Worm (Caenorhabditis elegans): ENCODE measurements around the gene F49H12.3.
A peak's percentile ranks its signal among the peaks of the same experiment; 100 is the strongest.

The F49H12.3 gene

DNA sequence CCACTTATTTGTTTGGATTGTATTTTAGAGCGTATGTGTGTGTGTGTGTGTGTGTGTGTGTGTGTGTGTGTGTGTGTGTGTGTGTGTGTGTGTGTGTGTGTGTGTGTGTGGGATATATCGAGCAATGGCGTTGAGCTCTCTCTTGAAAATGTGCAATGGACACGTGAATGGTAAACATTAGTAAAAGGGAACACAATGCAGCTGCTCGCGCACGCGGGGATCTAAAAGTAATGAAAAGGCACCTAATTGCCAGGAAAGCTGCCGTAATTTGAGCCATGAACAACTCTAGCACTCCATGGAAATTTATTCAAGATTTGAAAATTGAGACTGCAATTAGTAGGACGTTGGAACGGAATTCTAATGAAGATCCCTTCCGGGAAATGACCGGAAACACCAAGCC, 41.0 kb upstream of the F49H12.3 start:
- TF ChIP-seq zip-8 (tag; optimal IDR thresholded peaks at IDR 0.05), result no peak
- TF ChIP-seq M03D4.4 (tag; optimal IDR thresholded peaks at IDR 0.05), result peak; percentile 55
- peak; percentile 36 for TF ChIP-seq ztf-11 (tag; optimal IDR thresholded peaks at IDR 0.05)
- TF ChIP-seq ceh-43 (GFP tag; optimal IDR thresholded peaks at IDR 0.05), result peak; percentile 73
- peak; percentile 84 for TF ChIP-seq mls-2 (tag; optimal IDR thresholded peaks at IDR 0.05)
- peak; percentile 65 for TF ChIP-seq ces-1 (GFP tag; optimal IDR thresholded peaks at IDR 0.05)
- TF ChIP-seq cnd-1 (tag; optimal IDR thresholded peaks at IDR 0.05), result peak; percentile 44
- peak; percentile 14 for TF ChIP-seq mep-1 (tag; optimal IDR thresholded peaks at IDR 0.05)
- TF ChIP-seq drap-1 (GFP tag; optimal IDR thresholded peaks at IDR 0.05), result peak; percentile 28
- peak; percentile 70 for TF ChIP-seq sptf-1 (tag; optimal IDR thresholded peaks at IDR 0.05)
- TF ChIP-seq pha-4 (tag; optimal IDR thresholded peaks at IDR 0.05), result no peak

DNA sequence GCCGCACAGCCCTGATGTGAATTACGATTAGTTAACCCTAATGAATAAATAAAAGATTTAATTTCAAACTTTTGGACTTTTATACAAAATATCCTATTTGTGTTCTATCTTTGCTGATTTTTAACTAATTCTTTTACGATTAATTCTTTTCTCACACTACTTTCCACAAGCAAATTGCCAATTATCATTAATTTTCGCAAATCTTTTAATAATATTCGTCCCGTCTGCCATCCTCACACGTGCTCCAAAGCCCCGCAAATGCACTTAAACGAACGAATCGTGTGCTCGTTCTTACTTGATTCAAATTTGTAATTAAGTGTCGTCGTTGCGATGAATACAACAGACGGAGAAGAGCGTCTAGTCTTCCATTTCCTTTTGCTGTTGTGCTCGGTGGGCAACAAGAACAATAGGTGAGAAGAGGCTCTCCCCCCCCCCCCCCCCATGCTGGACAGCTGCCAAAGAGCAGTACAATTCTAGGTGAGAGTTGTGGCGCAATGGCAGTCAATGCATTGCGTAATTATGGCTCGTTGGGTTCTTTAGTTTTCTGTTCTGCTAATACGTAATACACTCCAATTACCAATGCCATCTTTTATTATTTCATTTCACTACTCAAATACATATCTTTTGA, 39.5 kb upstream of the F49H12.3 start:
- TF ChIP-seq zip-8 (tag; optimal IDR thresholded peaks at IDR 0.05), result peak; percentile 90
- TF ChIP-seq mls-2 (tag; optimal IDR thresholded peaks at IDR 0.05), result peak; percentile 83
- no peak for TF ChIP-seq ceh-83 (GFP tag; optimal IDR thresholded peaks at IDR 0.05)
- TF ChIP-seq nhr-12 (tag; optimal IDR thresholded peaks at IDR 0.05), result no peak
- TF ChIP-seq ztf-11 (tag; optimal IDR thresholded peaks at IDR 0.05), result peak; percentile 5
- peak; percentile 86 for TF ChIP-seq nhr-2 (tag; optimal IDR thresholded peaks at IDR 0.05)
- TF ChIP-seq lsy-2 (tag; optimal IDR thresholded peaks at IDR 0.05), result no peak
- no peak for TF ChIP-seq snpc-4 (tag; optimal IDR thresholded peaks at IDR 0.05)
- TF ChIP-seq drap-1 (GFP tag; optimal IDR thresholded peaks at IDR 0.05), result no peak
- TF ChIP-seq elt-1 (tag; optimal IDR thresholded peaks at IDR 0.05; ENCODE audit: borderline replicate concordance, insufficient read depth), result no peak
- TF ChIP-seq unc-120 (tag; optimal IDR thresholded peaks at IDR 0.05; ENCODE audit: poor library complexity, severe bottlenecking), result no peak
- TF ChIP-seq ces-1 (GFP tag; optimal IDR thresholded peaks at IDR 0.05), result peak; percentile 99
- TF ChIP-seq elt-3 (tag; optimal IDR thresholded peaks at IDR 0.05), result no peak
- no peak for TF ChIP-seq unc-62 (GFP tag; optimal IDR thresholded peaks at IDR 0.05)
- TF ChIP-seq mab-5 (tag; optimal IDR thresholded peaks at IDR 0.05), result no peak
- peak; percentile 49 for TF ChIP-seq ceh-43 (GFP tag; optimal IDR thresholded peaks at IDR 0.05)
- peak; percentile 6 for TF ChIP-seq hlh-1 (tag; optimal IDR thresholded peaks at IDR 0.05)
- TF ChIP-seq cnd-1 (tag; optimal IDR thresholded peaks at IDR 0.05), result peak; percentile 94
- no peak for TF ChIP-seq ceh-39 (tag; optimal IDR thresholded peaks at IDR 0.05)
- no peak for TF ChIP-seq lin-13 (tag; optimal IDR thresholded peaks at IDR 0.05)
- no peak for TF ChIP-seq mep-1 (tag; optimal IDR thresholded peaks at IDR 0.05)
- no peak for TF ChIP-seq nhr-28 (tag; optimal IDR thresholded peaks at IDR 0.05)
- TF ChIP-seq bed-3 (GFP tag; optimal IDR thresholded peaks at IDR 0.05), result no peak
- peak; percentile 57 for TF ChIP-seq lin-32 (GFP tag; optimal IDR thresholded peaks at IDR 0.05)
- peak; percentile 49 for TF ChIP-seq sptf-1 (tag; optimal IDR thresholded peaks at IDR 0.05)

- peak; percentile 84 for TF ChIP-seq ces-1 (GFP tag; optimal IDR thresholded peaks at IDR 0.05)
- TF ChIP-seq M03D4.4 (tag; optimal IDR thresholded peaks at IDR 0.05), result no peak
Measured at ce11 chrX:2045603-2046002, 38.6 kb upstream of the F49H12.3 start.

DNA sequence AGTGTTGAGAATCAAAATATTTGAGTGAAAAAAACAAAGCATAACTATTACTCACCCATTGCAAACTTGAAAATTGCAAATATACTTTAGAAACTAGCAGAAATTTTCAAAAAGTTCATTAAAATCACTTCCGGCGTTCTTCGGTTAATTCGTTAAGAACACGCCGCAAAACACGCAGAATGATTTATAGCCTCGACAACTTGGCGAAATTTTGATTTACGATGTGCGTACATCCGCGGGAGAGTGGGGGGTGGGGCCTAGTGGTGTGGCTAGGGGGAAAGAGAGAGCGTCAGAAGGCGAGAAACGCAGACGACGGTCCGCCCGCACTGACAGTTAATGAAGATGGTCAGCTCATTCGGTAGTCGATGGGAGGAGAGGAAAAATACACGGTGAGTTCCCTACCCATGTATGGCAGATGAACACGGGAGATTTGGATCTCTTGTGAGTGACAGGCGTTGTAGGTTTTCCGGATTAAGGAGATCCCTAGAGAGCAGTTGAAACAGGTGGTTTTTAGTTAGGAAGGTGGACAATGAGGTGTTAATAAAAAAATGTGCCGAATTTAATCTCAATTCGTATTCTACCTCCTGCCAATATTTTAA, 38.0 kb upstream of the F49H12.3 start, which contains the start of gene igcm-4:
igcm-4 (minus strand) TSS at position 237 of the 599 bp plus-strand sequence.
- no peak for TF ChIP-seq drap-1 (GFP tag; optimal IDR thresholded peaks at IDR 0.05)
- peak; percentile 81 for TF ChIP-seq nhr-2 (tag; optimal IDR thresholded peaks at IDR 0.05)
- no peak for TF ChIP-seq blmp-1 (tag; optimal IDR thresholded peaks at IDR 0.05)
- no peak for TF ChIP-seq ztf-11 (tag; optimal IDR thresholded peaks at IDR 0.05)
- no peak for TF ChIP-seq sem-2 (GFP tag; optimal IDR thresholded peaks at IDR 0.05)
- peak; percentile 99 for TF ChIP-seq unc-62 (GFP tag; optimal IDR thresholded peaks at IDR 0.05)
- TF ChIP-seq lin-32 (GFP tag; optimal IDR thresholded peaks at IDR 0.05), result peak; percentile 20
- TF ChIP-seq ces-1 (GFP tag; optimal IDR thresholded peaks at IDR 0.05), result peak; percentile 12
- peak; percentile 11 for TF ChIP-seq lin-13 (tag; optimal IDR thresholded peaks at IDR 0.05)
- no peak for TF ChIP-seq flh-1 (GFP tag; optimal IDR thresholded peaks at IDR 0.05)
- TF ChIP-seq ceh-83 (GFP tag; optimal IDR thresholded peaks at IDR 0.05), result no peak
- peak; percentile 82 for TF ChIP-seq mab-5 (tag; optimal IDR thresholded peaks at IDR 0.05)
- peak; percentile 37 for TF ChIP-seq ham-2 (GFP tag; optimal IDR thresholded peaks at IDR 0.05)
- peak; percentile 54 for TF ChIP-seq cnd-1 (tag; optimal IDR thresholded peaks at IDR 0.05)
- peak; percentile 37 for TF ChIP-seq mls-2 (tag; optimal IDR thresholded peaks at IDR 0.05)
- no peak for TF ChIP-seq M03D4.4 (tag; optimal IDR thresholded peaks at IDR 0.05)
- no peak for TF ChIP-seq ceh-39 (tag; optimal IDR thresholded peaks at IDR 0.05)
- TF ChIP-seq unc-39 (tag; optimal IDR thresholded peaks at IDR 0.05), result no peak
- TF ChIP-seq hlh-1 (tag; optimal IDR thresholded peaks at IDR 0.05), result peak; percentile 1
- no peak for TF ChIP-seq snpc-4 (tag; optimal IDR thresholded peaks at IDR 0.05)
- TF ChIP-seq sptf-1 (tag; optimal IDR thresholded peaks at IDR 0.05), result peak; percentile 39

Data from whole organism, mixed stage, embryonic.